Worm (Caenorhabditis elegans) whole organism, L3 larva: Measurements from ENCODE around the gene fshr-1.

Source experiments
- ZK546.5 ChIP-seq: sonication (generic microtip); optimal IDR thresholded peaks from 2 replicates; lab custom pipeline; 2017; ENCODE audit warnings: missing biosample characterization, missing genetic modification characterization
- daf-12 ChIP-seq: fragments of 150-350 bp; optimal IDR thresholded peaks from 2 replicates; lab custom pipeline; 2014; ENCODE audit warnings: missing biosample characterization, missing genetic modification reagents, missing genetic modification characterization
- elt-1 ChIP-seq: fragments of 150-350 bp; optimal IDR thresholded peaks from 2 replicates; lab custom pipeline; 2014; ENCODE audit warnings: missing biosample characterization, missing genetic modification characterization
- eor-1 ChIP-seq, 2 experiments: fragments of 150-350 bp; optimal IDR thresholded peaks; 2 replicates each; lab custom pipeline; 2014 to 2018; ENCODE audit warnings: missing biosample characterization in 2 of 2, missing genetic modification characterization in 2 of 2
- hmg-11 ChIP-seq: sonication (generic microtip); optimal IDR thresholded peaks from 2 replicates; lab custom pipeline; 2016; ENCODE audit warnings: missing genetic modification characterization, missing compliant biosample characterization
- jun-1 ChIP-seq: fragments of 150-350 bp; optimal IDR thresholded peaks from 2 replicates; lab custom pipeline; 2014; ENCODE audit warnings: missing biosample characterization, missing genetic modification reagents, missing genetic modification characterization
- lin-15B ChIP-seq: fragments of 150-350 bp; optimal IDR thresholded peaks from 2 replicates; lab custom pipeline; 2014; ENCODE audit warnings: missing biosample characterization, missing genetic modification characterization
- nhr-23 ChIP-seq: fragments of 150-350 bp; optimal IDR thresholded peaks from 2 replicates; lab custom pipeline; 2014; ENCODE audit warnings: missing biosample characterization, missing genetic modification reagents, missing genetic modification characterization
- nhr-237 ChIP-seq: fragments of 150-350 bp; optimal IDR thresholded peaks from 2 replicates; lab custom pipeline; 2014; ENCODE audit warnings: missing biosample characterization, missing genetic modification characterization
- nhr-28 ChIP-seq: fragments of 150-350 bp; optimal IDR thresholded peaks from 2 replicates; lab custom pipeline; 2014; ENCODE audit warnings: missing biosample characterization, missing genetic modification characterization
- nhr-76 ChIP-seq: fragments of 150-350 bp; sonication (generic microtip); optimal IDR thresholded peaks from 5 replicates; lab custom pipeline; 2014; ENCODE audit warnings: missing biosample characterization, missing genetic modification characterization
- pha-4 ChIP-seq: fragments of 150-350 bp; optimal IDR thresholded peaks from 2 replicates; lab custom pipeline; 2014; ENCODE audit warnings: missing biosample characterization, missing genetic modification reagents, missing genetic modification characterization
- pqm-1 ChIP-seq: fragments of 150-350 bp; optimal IDR thresholded peaks from 2 replicates; lab custom pipeline; 2017; ENCODE audit warnings: missing biosample characterization, missing genetic modification characterization, inconsistent platforms
- sea-2 ChIP-seq: fragments of 150-350 bp; sonication (generic microtip); optimal IDR thresholded peaks from 4 replicates; lab custom pipeline; 2014; ENCODE audit warnings: missing biosample characterization, missing genetic modification reagents, missing genetic modification characterization
- snpc-4 ChIP-seq: fragments of 150-350 bp; optimal IDR thresholded peaks from 2 replicates; lab custom pipeline; 2014; ENCODE audit warnings: missing biosample characterization, missing genetic modification characterization
- tbx-2 ChIP-seq: sonication (generic microtip); optimal IDR thresholded peaks from 2 replicates; lab custom pipeline; 2016; ENCODE audit warnings: mild to moderate bottlenecking, missing genetic modification characterization, missing compliant biosample characterization
- ztf-11 ChIP-seq: fragments of 150-350 bp; optimal IDR thresholded peaks from 2 replicates; lab custom pipeline; 2014; ENCODE audit warnings: missing biosample characterization, missing genetic modification characterization
- ztf-4 ChIP-seq: fragments of 150-350 bp; optimal IDR thresholded peaks from 2 replicates; lab custom pipeline; 2014; ENCODE audit warnings: missing biosample characterization, missing genetic modification characterization

Gene fshr-1

ce11 chrV:9937435-9937834 lies 47.8 kb downstream of the fshr-1 start, which contains the start of gene srj-33:
Gene srj-33, minus strand, starts transcription at chrV:9937535.
- TF ChIP-seq tbx-2 (no peak), nhr-28 (tag; lab: Kevin White, UChicago) (no peak), ZK546.5 (tag; lab: Kevin White, UChicago) (no peak), hmg-11 (tag; lab: Kevin White, UChicago) (no peak), sea-2 (GFP tag; lab: Kevin White, UChicago) (no peak), daf-12 (no peak), nhr-23 (tag; lab: Kevin White, UChicago) (no peak), lin-15B (tag; lab: Kevin White, UChicago) (no peak)

ce11 chrV:9943039-9943438 lies 53.4 kb downstream of the fshr-1 start, which contains the start of gene fipr-12:
Gene fipr-12, plus strand, starts transcription at chrV:9943339.
- TF ChIP-seq ztf-4 (tag; lab: Kevin White, UChicago), result no peak
- TF ChIP-seq nhr-76 (tag; lab: Kevin White, UChicago), result no peak
- TF ChIP-seq ZK546.5 (tag; lab: Kevin White, UChicago), result no peak
- TF ChIP-seq nhr-237 (tag; lab: Kevin White, UChicago), result no peak
- no peak for TF ChIP-seq pha-4
- no peak for TF ChIP-seq eor-1 (tag; optimal IDR thresholded peaks at IDR 0.05; lab: Kevin White, UChicago)
- no peak for TF ChIP-seq snpc-4
- no peak for TF ChIP-seq elt-1 (tag; lab: Kevin White, UChicago)
- TF ChIP-seq tbx-2, result no peak
- TF ChIP-seq pqm-1 (tag; lab: Kevin White, UChicago), result no peak

ce11 chrV:9944093-9944492 lies 54.5 kb downstream of the fshr-1 start, which contains the start of gene sre-28:
Gene sre-28, plus strand, starts transcription at chrV:9944393.
- TF ChIP-seq nhr-28 (tag; lab: Kevin White, UChicago) (no peak), pqm-1 (tag; lab: Kevin White, UChicago) (no peak), ztf-4 (tag; lab: Kevin White, UChicago) (no peak), jun-1 (tag; lab: Kevin White, UChicago) (no peak), ztf-11 (tag; lab: Kevin White, UChicago) (no peak)
